Worm (Caenorhabditis elegans): ENCODE measurements around the gene acs-10.
A peak's percentile ranks its signal among the peaks of the same experiment; 100 is the strongest.

Gene acs-10

ce11 chrV:14146199-14146598 is at the start of gene acs-10:
acs-10 (plus strand) TSS chrV:14146499.
- TF ChIP-seq nhr-76 (tag; optimal IDR thresholded peaks at IDR 0.05) (no peak), hlh-1 (tag; optimal IDR thresholded peaks at IDR 0.05) (no peak), ces-1 (GFP tag; optimal IDR thresholded peaks at IDR 0.05) (no peak), nhr-28 (tag; optimal IDR thresholded peaks at IDR 0.05) (no peak), nhr-237 (tag; optimal IDR thresholded peaks at IDR 0.05) (no peak), M03D4.4 (tag; optimal IDR thresholded peaks at IDR 0.05) (no peak)

DNA sequence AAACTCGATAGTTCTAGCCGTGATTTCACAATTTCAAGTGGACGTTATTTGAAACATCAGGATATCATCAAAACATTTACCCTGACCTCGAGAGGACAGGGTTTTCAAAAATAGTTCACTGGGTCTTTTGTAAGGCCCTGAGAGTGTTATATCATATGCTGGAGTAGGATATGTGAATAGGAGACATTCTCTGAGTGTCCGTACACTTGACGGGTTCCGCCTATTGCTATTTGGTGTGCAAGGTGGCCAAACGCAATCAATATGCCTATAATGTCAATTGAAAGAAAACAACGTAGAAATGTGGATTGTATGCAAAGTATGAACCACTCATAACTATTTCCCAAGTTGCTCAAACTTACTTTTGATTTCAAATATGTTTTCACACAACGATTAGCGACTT is 48.9 kb upstream of the acs-10 start:
- no peak for TF ChIP-seq nhr-28 (tag; optimal IDR thresholded peaks at IDR 0.05)
- TF ChIP-seq lin-32 (GFP tag; optimal IDR thresholded peaks at IDR 0.05) = no peak
- TF ChIP-seq ztf-11 (tag; optimal IDR thresholded peaks at IDR 0.05) = no peak
- TF ChIP-seq zip-8 (tag; optimal IDR thresholded peaks at IDR 0.05) = no peak

DNA sequence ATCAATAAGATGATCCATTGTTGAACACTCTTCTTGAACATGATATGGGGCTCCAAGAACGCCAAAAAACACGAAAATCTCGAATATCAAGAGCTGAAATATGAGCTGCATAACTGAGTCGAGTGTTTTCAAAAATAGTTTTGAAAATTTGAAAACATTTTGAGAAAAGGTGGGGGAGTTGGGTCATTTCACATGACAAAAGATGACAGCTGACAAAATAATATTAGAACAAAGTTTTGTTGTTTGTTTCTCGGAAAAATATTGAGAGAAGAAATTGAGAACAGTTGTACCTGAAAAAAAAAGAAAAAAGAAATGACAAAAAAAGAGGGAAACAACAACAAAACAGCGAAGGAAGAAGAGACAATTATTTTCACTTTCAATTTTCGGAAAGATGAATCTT is 47.8 kb upstream of the acs-10 start, which contains the start of the genes D1086.2 and D1086.1:
D1086.2 (minus strand) TSS at position 150 of the 400 bp plus-strand sequence.
D1086.1 (plus strand) TSS at position 340 of the 400 bp plus-strand sequence.
- TF ChIP-seq flh-1 (GFP tag; optimal IDR thresholded peaks at IDR 0.05) = no peak
- TF ChIP-seq snpc-4 (tag; optimal IDR thresholded peaks at IDR 0.05) = no peak
- no peak for TF ChIP-seq blmp-1 (tag; optimal IDR thresholded peaks at IDR 0.05)
- no peak for TF ChIP-seq unc-120 (tag; optimal IDR thresholded peaks at IDR 0.05; ENCODE audit: poor library complexity, severe bottlenecking)

ce11 chrV:14100886-14101285 is 45.4 kb upstream of the acs-10 start, which contains the start of gene D1086.12:
D1086.12 (plus strand) TSS chrV:14101186.
- TF ChIP-seq lin-13 (tag; optimal IDR thresholded peaks at IDR 0.05) (no peak), hlh-1 (tag; optimal IDR thresholded peaks at IDR 0.05) (peak; percentile 90), ces-1 (GFP tag; optimal IDR thresholded peaks at IDR 0.05) (no peak), nhr-12 (tag; optimal IDR thresholded peaks at IDR 0.05) (no peak), tbx-8 (GFP tag; optimal IDR thresholded peaks at IDR 0.05) (no peak), ztf-11 (tag; optimal IDR thresholded peaks at IDR 0.05) (no peak)

- no peak for TF ChIP-seq nhr-12 (tag; optimal IDR thresholded peaks at IDR 0.05)
- no peak for TF ChIP-seq nhr-28 (tag; optimal IDR thresholded peaks at IDR 0.05)
- no peak for TF ChIP-seq zip-8 (tag; optimal IDR thresholded peaks at IDR 0.05)
- TF ChIP-seq unc-39 (tag; optimal IDR thresholded peaks at IDR 0.05) = no peak
- TF ChIP-seq elt-1 (tag; optimal IDR thresholded peaks at IDR 0.05; ENCODE audit: borderline replicate concordance, insufficient read depth) = no peak
- TF ChIP-seq blmp-1 (tag; optimal IDR thresholded peaks at IDR 0.05) = no peak
- TF ChIP-seq lin-13 (tag; optimal IDR thresholded peaks at IDR 0.05) = no peak
- no peak for TF ChIP-seq pha-4 (tag; optimal IDR thresholded peaks at IDR 0.05)
- no peak for TF ChIP-seq mab-5 (tag; optimal IDR thresholded peaks at IDR 0.05)
- no peak for TF ChIP-seq ces-1 (GFP tag; optimal IDR thresholded peaks at IDR 0.05)
Observed at ce11 chrV:14103970-14104369, 42.3 kb upstream of the acs-10 start, which contains the start of gene D1086.9. D1086.9 (plus strand) TSS chrV:14104270.

DNA sequence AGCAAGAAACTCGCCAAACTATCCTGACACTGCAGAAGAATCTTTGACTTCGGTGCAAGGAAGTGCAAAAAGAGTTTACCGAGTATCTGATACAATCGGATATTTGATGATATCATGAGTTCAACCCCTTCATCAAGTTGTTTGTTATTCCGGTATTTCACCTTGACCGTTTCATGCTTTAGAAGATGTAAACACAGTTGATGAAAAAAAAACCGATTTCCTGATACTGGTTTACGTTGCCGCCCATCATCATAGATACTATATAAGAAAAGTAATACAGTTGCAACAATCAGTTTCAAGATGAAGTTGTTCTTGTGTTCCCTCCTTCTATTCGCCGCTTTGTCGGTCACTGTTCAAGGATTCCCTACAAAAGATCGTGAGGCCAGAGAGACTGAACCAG is 38.8 kb upstream of the acs-10 start, which contains the start of gene H39E23.3:
H39E23.3 (plus strand) TSS at position 301 of the 400 bp plus-strand sequence.
- no peak for TF ChIP-seq zip-8 (tag; optimal IDR thresholded peaks at IDR 0.05)
- no peak for TF ChIP-seq mls-2 (tag; optimal IDR thresholded peaks at IDR 0.05)
- TF ChIP-seq ztf-11 (tag; optimal IDR thresholded peaks at IDR 0.05) = no peak
- TF ChIP-seq lsy-2 (tag; optimal IDR thresholded peaks at IDR 0.05) = no peak
- no peak for TF ChIP-seq nhr-237 (tag; optimal IDR thresholded peaks at IDR 0.05)
- TF ChIP-seq nhr-28 (tag; optimal IDR thresholded peaks at IDR 0.05) = no peak
- TF ChIP-seq drap-1 (GFP tag; optimal IDR thresholded peaks at IDR 0.05) = no peak
- TF ChIP-seq unc-39 (tag; optimal IDR thresholded peaks at IDR 0.05) = no peak
- no peak for TF ChIP-seq bed-3 (GFP tag; optimal IDR thresholded peaks at IDR 0.05)
- TF ChIP-seq unc-120 (tag; optimal IDR thresholded peaks at IDR 0.05; ENCODE audit: poor library complexity, severe bottlenecking) = no peak
- TF ChIP-seq flh-1 (GFP tag; optimal IDR thresholded peaks at IDR 0.05) = no peak
- TF ChIP-seq nhr-12 (tag; optimal IDR thresholded peaks at IDR 0.05) = no peak
- no peak for TF ChIP-seq tbx-8 (GFP tag; optimal IDR thresholded peaks at IDR 0.05)
- TF ChIP-seq unc-62 (GFP tag; optimal IDR thresholded peaks at IDR 0.05) = no peak
- TF ChIP-seq pha-4 (tag; optimal IDR thresholded peaks at IDR 0.05) = no peak
- no peak for TF ChIP-seq M03D4.4 (tag; optimal IDR thresholded peaks at IDR 0.05)
- TF ChIP-seq hlh-1 (tag; optimal IDR thresholded peaks at IDR 0.05) = no peak

ce11 chrV:14110042-14110441 is 36.3 kb upstream of the acs-10 start, which contains the start of gene H39E23.2:
H39E23.2 (plus strand) TSS chrV:14110342.
- TF ChIP-seq sem-2 (GFP tag; optimal IDR thresholded peaks at IDR 0.05) (no peak), unc-39 (tag; optimal IDR thresholded peaks at IDR 0.05) (no peak), ces-1 (GFP tag; optimal IDR thresholded peaks at IDR 0.05) (no peak), unc-62 (GFP tag; optimal IDR thresholded peaks at IDR 0.05) (no peak), cnd-1 (tag; optimal IDR thresholded peaks at IDR 0.05) (no peak), nhr-2 (tag; optimal IDR thresholded peaks at IDR 0.05) (no peak), ceh-43 (GFP tag; optimal IDR thresholded peaks at IDR 0.05) (no peak)
